Fruit fly (Drosophila melanogaster) whole organism, embryonic: ENCODE measurements around the gene CG46463.
A peak's percentile ranks its signal among the peaks of the same experiment; 100 is the strongest.

Experiments
- Asciz ChIP-seq: fragments of 200-800 bp; sonication (Bioruptor generic); optimal IDR thresholded peaks from 2 replicates; lab custom pipeline; 2017; ENCODE audit warnings: missing biosample characterization, mild to moderate bottlenecking, missing genetic modification characterization, missing genetic modification reagents
- B-H2 ChIP-seq: fragments of 200-800 bp; sonication (Bioruptor generic); optimal IDR thresholded peaks from 2 replicates; lab custom pipeline; 2018; ENCODE audit warnings: missing biosample characterization, mild to moderate bottlenecking, missing genetic modification characterization
- CG10321 ChIP-seq: fragments of 200-800 bp; sonication (Bioruptor generic); IDR thresholded peaks from 2 replicates; pipeline ENCODE4 v1.3.6; 2022; ENCODE audit warnings: missing biosample characterization, missing genetic modification characterization
- CG10462 ChIP-seq: fragments of 200-800 bp; sonication (Bioruptor generic); optimal IDR thresholded peaks from 2 replicates; lab custom pipeline; 2016; ENCODE audit warnings: missing biosample characterization, missing genetic modification characterization
- CG11398 ChIP-seq: fragments of 200-800 bp; sonication (Bioruptor generic); optimal IDR thresholded peaks from 2 replicates; lab custom pipeline; 2016; ENCODE audit warnings: missing biosample characterization, missing genetic modification characterization
- CG12155 ChIP-seq: fragments of 200-800 bp; sonication (Bioruptor generic); optimal IDR thresholded peaks from 3 replicates; lab custom pipeline; 2016; ENCODE audit warnings: missing biosample characterization, missing genetic modification characterization
- CG13624 ChIP-seq: fragments of 200-800 bp; sonication (Bioruptor generic); optimal IDR thresholded peaks from 2 replicates; lab custom pipeline; 2016; ENCODE audit warnings: missing biosample characterization, missing genetic modification characterization
- CG14014 ChIP-seq: fragments of 200-800 bp; sonication (Bioruptor generic); IDR thresholded peaks from 2 replicates; pipeline ENCODE4 v1.3.6; 2022; ENCODE audit warnings: missing biosample characterization, missing genetic modification characterization
- CG15696 ChIP-seq: fragments of 200-800 bp; sonication (Bioruptor generic); optimal IDR thresholded peaks from 2 replicates; lab custom pipeline; 2019; ENCODE audit warnings: missing biosample characterization, mild to moderate bottlenecking, missing genetic modification characterization, moderate library complexity
- CG30431 ChIP-seq: fragments of 200-800 bp; sonication (Bioruptor generic); optimal IDR thresholded peaks from 2 replicates; lab custom pipeline; 2017; ENCODE audit warnings: missing biosample characterization, missing genetic modification characterization
- CG3065 ChIP-seq: fragments of 200-800 bp; sonication (Bioruptor generic); optimal IDR thresholded peaks from 2 replicates; lab custom pipeline; 2016; ENCODE audit warnings: missing biosample characterization, missing genetic modification characterization
- CG33557 ChIP-seq: fragments of 200-800 bp; sonication (Bioruptor generic); optimal IDR thresholded peaks from 2 replicates; lab custom pipeline; 2019; ENCODE audit warnings: missing biosample characterization, mild to moderate bottlenecking, missing genetic modification characterization, moderate library complexity
- CG3995 ChIP-seq: fragments of 200-800 bp; sonication (Bioruptor generic); optimal IDR thresholded peaks from 3 replicates; lab custom pipeline; 2016; ENCODE audit warnings: missing biosample characterization, missing genetic modification characterization
- CG7556 ChIP-seq: fragments of 200-800 bp; sonication (Bioruptor generic); optimal IDR thresholded peaks from 2 replicates; lab custom pipeline; 2017; ENCODE audit warnings: missing biosample characterization, mild to moderate bottlenecking, missing genetic modification characterization
- CG7987 ChIP-seq: fragments of 200-800 bp; sonication (Bioruptor generic); optimal IDR thresholded peaks from 2 replicates; lab custom pipeline; 2018; ENCODE audit warnings: missing biosample characterization, mild to moderate bottlenecking, missing genetic modification characterization, moderate library complexity
- Chrac-16 ChIP-seq: fragments of 200-800 bp; sonication (Bioruptor generic); optimal IDR thresholded peaks from 3 replicates; lab custom pipeline; 2016; ENCODE audit warnings: missing biosample characterization, missing genetic modification characterization
- CkIIα-i1 ChIP-seq: fragments of 200-800 bp; sonication (Bioruptor generic); IDR thresholded peaks from 2 replicates; pipeline ENCODE4 v1.3.6; 2022; ENCODE audit warnings: missing biosample characterization, missing genetic modification characterization
- Dfd ChIP-seq, 2 experiments: fragments of >200 bp; optimal IDR thresholded peaks; 2 replicates each; lab custom pipeline; 2017; ENCODE audit warnings: missing biosample characterization in 2 of 2, missing genetic modification characterization in 2 of 2
- HLH3B ChIP-seq: fragments of 200-800 bp; sonication (Bioruptor generic); IDR thresholded peaks from 2 replicates; pipeline ENCODE4 v1.3.6; 2022; ENCODE audit warnings: missing biosample characterization, missing genetic modification characterization
- HmgZ ChIP-seq: fragments of 200-800 bp; sonication (Bioruptor generic); optimal IDR thresholded peaks from 2 replicates; lab custom pipeline; 2018; ENCODE audit warnings: missing biosample characterization, mild to moderate bottlenecking, missing genetic modification characterization
- NK7.1 ChIP-seq: fragments of 200-800 bp; sonication (Bioruptor generic); optimal IDR thresholded peaks from 3 replicates; lab custom pipeline; 2016; ENCODE audit warnings: missing biosample characterization, missing genetic modification characterization
- Neu2 ChIP-seq: fragments of 200-800 bp; sonication (Bioruptor generic); optimal IDR thresholded peaks from 3 replicates; lab custom pipeline; 2016; ENCODE audit warnings: missing biosample characterization, missing genetic modification characterization, borderline replicate concordance
- Opbp ChIP-seq: fragments of 200-800 bp; sonication (Bioruptor generic); IDR thresholded peaks from 3 replicates; pipeline ENCODE4 v1.3.6; 2022; ENCODE audit warnings: missing biosample characterization, missing genetic modification characterization; ENCODE audit not compliant: partially characterized antibody
- Scr ChIP-seq: fragments of 200-800 bp; sonication (Bioruptor generic); IDR thresholded peaks from 2 replicates; pipeline ENCODE4 v1.3.6; 2022; ENCODE audit warnings: missing biosample characterization, missing genetic modification characterization; ENCODE audit not compliant: partially characterized antibody
- Spps ChIP-seq: fragments of 200-800 bp; sonication (Bioruptor generic); optimal IDR thresholded peaks from 2 replicates; lab custom pipeline; 2018; ENCODE audit warnings: missing biosample characterization, mild to moderate bottlenecking, missing genetic modification characterization
- Trl ChIP-seq, 3 experiments: fragments of >200 bp in 2 of 3; fragments of 200-800 bp in 1 of 3; sonication (Bioruptor generic) in 1 of 3; optimal IDR thresholded peaks; 2 replicates in 1 of 3; 3 replicates in 2 of 3; lab custom pipeline; 2016 to 2017; ENCODE audit warnings: missing biosample characterization in 1 of 3, missing genetic modification characterization in 1 of 3
- az2 ChIP-seq: fragments of 200-800 bp; sonication (Bioruptor generic); optimal IDR thresholded peaks from 3 replicates; lab custom pipeline; 2016; ENCODE audit warnings: missing biosample characterization, missing genetic modification characterization
- chinmo ChIP-seq: fragments of 200-800 bp; sonication (Bioruptor generic); IDR thresholded peaks from 4 replicates; pipeline ENCODE4 v1.3.6; 2022; ENCODE audit warnings: missing biosample characterization, missing genetic modification characterization; ENCODE audit not compliant: partially characterized antibody
- corto ChIP-seq: fragments of 200-800 bp; sonication (Bioruptor generic); optimal IDR thresholded peaks from 2 replicates; lab custom pipeline; 2016; ENCODE audit warnings: missing biosample characterization, mild to moderate bottlenecking, missing genetic modification characterization, moderate library complexity
- crp ChIP-seq, 2 experiments: fragments of 200-800 bp; sonication (Bioruptor generic); optimal IDR thresholded peaks; 2 replicates in 1 of 2; 3 replicates in 1 of 2; lab custom pipeline; 2017; ENCODE audit warnings: missing biosample characterization in 2 of 2, missing genetic modification characterization in 2 of 2, mild to moderate bottlenecking in 1 of 2, moderate library complexity in 1 of 2
- dysf ChIP-seq: fragments of 200-800 bp; sonication (Bioruptor generic); IDR thresholded peaks from 3 replicates; pipeline ENCODE4 v1.3.6; 2022; ENCODE audit warnings: missing biosample characterization, missing genetic modification characterization
- ems ChIP-seq: fragments of 200-800 bp; sonication (Bioruptor generic); optimal IDR thresholded peaks from 3 replicates; lab custom pipeline; 2016; ENCODE audit warnings: missing biosample characterization, missing genetic modification characterization
- exex ChIP-seq: fragments of 200-800 bp; sonication (Bioruptor generic); optimal IDR thresholded peaks from 4 replicates; lab custom pipeline; 2018; ENCODE audit warnings: missing biosample characterization, mild to moderate bottlenecking, missing genetic modification characterization, moderate library complexity
- eyg ChIP-seq: fragments of 200-800 bp; sonication (Bioruptor generic); optimal IDR thresholded peaks from 3 replicates; lab custom pipeline; 2016; ENCODE audit warnings: missing biosample characterization, missing genetic modification characterization
- fd64A ChIP-seq: fragments of 200-800 bp; sonication (Bioruptor generic); optimal IDR thresholded peaks from 3 replicates; lab custom pipeline; 2018; ENCODE audit warnings: missing biosample characterization, mild to moderate bottlenecking, missing genetic modification characterization
- fru ChIP-seq: fragments of >200 bp; optimal IDR thresholded peaks from 2 replicates; lab custom pipeline; 2017
- jumu ChIP-seq: fragments of 200-800 bp; sonication (Bioruptor generic); optimal IDR thresholded peaks from 3 replicates; lab custom pipeline; 2016; ENCODE audit warnings: missing biosample characterization, missing genetic modification characterization
- kni ChIP-seq: fragments of 200-800 bp; sonication (Bioruptor generic); optimal IDR thresholded peaks from 3 replicates; lab custom pipeline; 2017; ENCODE audit warnings: mild to moderate bottlenecking, missing biosample characterization, missing genetic modification reagents, missing genetic modification characterization
- nerfin-2 ChIP-seq: fragments of 200-800 bp; sonication (Bioruptor generic); IDR thresholded peaks from 2 replicates; pipeline ENCODE4 v1.3.6; 2022; ENCODE audit warnings: missing biosample characterization, missing genetic modification characterization; ENCODE audit not compliant: partially characterized antibody
- oc ChIP-seq: fragments of 200-800 bp; sonication (Bioruptor generic); optimal IDR thresholded peaks from 2 replicates; lab custom pipeline; 2018; ENCODE audit warnings: missing biosample characterization, mild to moderate bottlenecking, missing genetic modification characterization, moderate library complexity
- org-1 ChIP-seq: fragments of 200-800 bp; sonication (Bioruptor generic); optimal IDR thresholded peaks from 2 replicates; lab custom pipeline; 2017; ENCODE audit warnings: missing biosample characterization, missing genetic modification characterization
- pzg ChIP-seq: fragments of 200-800 bp; sonication (Bioruptor generic); optimal IDR thresholded peaks from 3 replicates; lab custom pipeline; 2018; ENCODE audit warnings: missing biosample characterization, mild to moderate bottlenecking, missing genetic modification characterization, moderate library complexity
- row ChIP-seq: fragments of 200-800 bp; sonication (Bioruptor generic); IDR thresholded peaks from 3 replicates; pipeline ENCODE4 v1.3.6; 2022; ENCODE audit warnings: missing biosample characterization, missing genetic modification characterization
- scrt ChIP-seq: fragments of 200-800 bp; sonication (Bioruptor generic); optimal IDR thresholded peaks from 2 replicates; lab custom pipeline; 2018; ENCODE audit warnings: missing biosample characterization, mild to moderate bottlenecking, missing genetic modification characterization, moderate library complexity
- slou ChIP-seq: fragments of 200-800 bp; sonication (Bioruptor generic); optimal IDR thresholded peaks from 3 replicates; lab custom pipeline; 2016; ENCODE audit warnings: missing biosample characterization, missing genetic modification characterization
- sr ChIP-seq: fragments of 200-800 bp; sonication (Bioruptor generic); IDR thresholded peaks from 3 replicates; pipeline ENCODE4 v1.3.6; 2022; ENCODE audit warnings: missing biosample characterization, missing genetic modification characterization
- ssp ChIP-seq: fragments of 200-800 bp; sonication (Bioruptor generic); IDR thresholded peaks from 2 replicates; pipeline ENCODE4 v1.3.6; 2022; ENCODE audit warnings: missing biosample characterization, missing genetic modification characterization
- sug ChIP-seq: fragments of 200-800 bp; optimal IDR thresholded peaks from 2 replicates; lab custom pipeline; 2019; ENCODE audit warnings: missing biosample characterization, mild to moderate bottlenecking, missing genetic modification characterization, moderate library complexity
- trh ChIP-seq: fragments of 200-800 bp; sonication (Bioruptor generic); optimal IDR thresholded peaks from 2 replicates; lab custom pipeline; 2016; ENCODE audit warnings: missing biosample characterization, missing genetic modification characterization
- tx ChIP-seq: fragments of 200-800 bp; sonication (Bioruptor generic); optimal IDR thresholded peaks from 2 replicates; lab custom pipeline; 2016; ENCODE audit warnings: missing biosample characterization, missing genetic modification characterization
- yki ChIP-seq: fragments of >200 bp; optimal IDR thresholded peaks from 3 replicates; lab custom pipeline; 2018

Gene CG46463

DNA sequence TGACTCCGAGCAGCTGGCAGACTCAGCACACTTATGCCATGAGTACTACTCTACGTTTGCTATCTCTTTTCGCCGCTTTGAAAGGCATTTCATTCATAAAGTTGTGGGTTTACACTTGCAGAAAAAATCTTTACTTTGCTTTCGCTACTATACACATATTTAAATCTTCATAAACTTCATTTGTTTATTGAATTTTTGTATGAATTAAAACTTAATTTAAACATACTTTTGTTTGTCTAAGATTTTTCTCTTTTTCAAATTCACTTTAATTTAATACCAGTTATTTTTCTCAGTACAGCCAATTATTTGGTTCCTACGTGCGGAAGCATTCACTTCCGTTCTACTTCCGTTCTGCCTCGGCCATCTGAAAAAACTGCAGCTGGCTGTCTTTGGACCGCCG lies 22.6 kb upstream of the CG46463 start (continued):
- TF ChIP-seq Dfd (GFP tag; optimal IDR thresholded peaks at IDR 0.05; lab: Kevin White, UChicago) (no peak), corto (GFP tag; lab: Kevin White, UChicago) (no peak), CG10462 (GFP tag; lab: Kevin White, UChicago) (peak; percentile 58), Trl (optimal IDR thresholded peaks at IDR 0.05; lab: Kevin White, UChicago) (no peak), Trl (GFP tag; optimal IDR thresholded peaks at IDR 0.05; lab: Kevin White, UChicago) (peak; percentile 58), Spps (tag; lab: Kevin White, UChicago) (peak; percentile 58), exex (tag; lab: Kevin White, UChicago) (no peak), Chrac-16 (GFP tag; lab: Kevin White, UChicago) (peak; percentile 67), CG7556 (GFP tag; lab: Kevin White, UChicago) (peak; percentile 85), HmgZ (tag; lab: Kevin White, UChicago) (peak; percentile 7), fru (lab: Kevin White, UChicago) (no peak), Opbp (no peak), Asciz (peak; percentile 49), az2 (GFP tag; lab: Kevin White, UChicago) (peak; percentile 72), oc (tag; lab: Kevin White, UChicago) (peak; percentile 77), CG10321 (GFP tag; lab: Robert Waterston, UW) (0 out of 2 replicates have a peak, but pooled peaks have one; percentile 12), CG13624 (GFP tag; lab: Kevin White, UChicago) (peak; percentile 53), CkIIα-i1 (GFP tag; lab: Robert Waterston, UW) (no peak), nerfin-2 (GFP tag; lab: Robert Waterston, UW) (no peak), Neu2 (GFP tag; lab: Kevin White, UChicago) (no peak), ems (GFP tag; lab: Kevin White, UChicago) (peak; percentile 18), fd64A (GFP tag; lab: Kevin White, UChicago) (no peak), sug (tag; lab: Kevin White, UChicago) (no peak), dysf (GFP tag; lab: Robert Waterston, UW) (0 out of 3 replicates have a peak, but pooled peaks have one; percentile 42), CG11398 (GFP tag; lab: Kevin White, UChicago) (no peak), CG3995 (GFP tag; lab: Kevin White, UChicago) (no peak), jumu (GFP tag; lab: Kevin White, UChicago) (peak; percentile 45), CG7987 (no peak), CG33557 (GFP tag; lab: Kevin White, UChicago) (peak; percentile 59), tx (peak; percentile 26), slou (peak; percentile 9), sr (GFP tag; lab: Robert Waterston, UW) (no peak), kni (GFP tag; lab: Kevin White, UChicago) (peak; percentile 19), CG3065 (GFP tag; lab: Kevin White, UChicago) (peak; percentile 14), NK7.1 (peak; percentile 17), yki (lab: Kevin White, UChicago) (no peak), scrt (GFP tag; lab: Kevin White, UChicago) (peak; percentile 39), ssp (GFP tag; lab: Robert Waterston, UW) (0 out of 2 replicates have a peak, but pooled peaks have one; percentile 35), row (peak; percentile 81), chinmo (GFP tag; lab: Robert Waterston, UW) (no peak), B-H2 (GFP tag; lab: Kevin White, UChicago) (no peak), CG14014 (GFP tag; lab: Robert Waterston, UW) (no peak), org-1 (GFP tag; lab: Kevin White, UChicago) (peak; percentile 47), CG30431 (GFP tag; lab: Kevin White, UChicago) (no peak), crp (GFP tag; optimal IDR thresholded peaks at IDR 0.05; lab: Kevin White, UChicago) (peak in 1 of 2 experiments; percentile 1), CG15696 (tag; lab: Kevin White, UChicago) (peak; percentile 81), trh (GFP tag; lab: Kevin White, UChicago) (no peak), eyg (GFP tag; lab: Kevin White, UChicago) (peak; percentile 14), Scr (GFP tag; lab: Robert Waterston, UW) (no peak), CG12155 (peak; percentile 33), HLH3B (GFP tag; lab: Robert Waterston, UW) (peak; percentile 75), pzg (GFP tag; lab: Kevin White, UChicago) (no peak)
